Fruit fly (Drosophila melanogaster): ENCODE measurements around the gene Manf.

dm6 chr3R:16360008-16360407 lies 10.8 kb downstream of the Manf start, which contains the start of gene CG42446:
- TF ChIP-seq rgr (GFP tag; optimal IDR thresholded peaks at IDR 0.05) (no peak), psq (GFP tag; optimal IDR thresholded peaks at IDR 0.05) (no peak), dmrt93B (GFP tag; optimal IDR thresholded peaks at IDR 0.05) (no peak), lola (GFP tag; optimal IDR thresholded peaks at IDR 0.05) (no peak), Rel (GFP tag; optimal IDR thresholded peaks at IDR 0.05) (no peak), Rel (tag; optimal IDR thresholded peaks at IDR 0.05) (no peak), Dfd (GFP tag; optimal IDR thresholded peaks at IDR 0.05) (no peak), Mio (GFP tag; optimal IDR thresholded peaks at IDR 0.05) (no peak), N (GFP tag; optimal IDR thresholded peaks at IDR 0.05) (no peak), Hr83 (GFP tag; optimal IDR thresholded peaks at IDR 0.05; ENCODE audit: poor library complexity, severe bottlenecking) (no peak), Hr78 (GFP tag; optimal IDR thresholded peaks at IDR 0.05) (no peak), GATAd (GFP tag; optimal IDR thresholded peaks at IDR 0.05) (no peak), HLH106 (tag; optimal IDR thresholded peaks at IDR 0.05) (no peak), usp (GFP tag; optimal IDR thresholded peaks at IDR 0.05) (no peak)

Measured in whole organism, wandering third instar larva.